Worm (Caenorhabditis elegans): ENCODE measurements around the gene F10C1.1.
"Not testable (repeated sequence)": the region's sequence is repeated elsewhere in the genome, so short reads cannot be mapped to it uniquely, and the experiment has no call there.

The F10C1.1 gene

ce11 chrII:5749733-5750238, 24.2 kb upstream of the F10C1.1 start, which contains the start of gene ifb-2:
TSS of gene ifb-2 (plus strand) at chrII:5750188.
- no peak for TF ChIP-seq sptf-1 (tag; optimal IDR thresholded peaks at IDR 0.05)
- no peak for TF ChIP-seq snpc-4 (tag; optimal IDR thresholded peaks at IDR 0.05)
- no peak for TF ChIP-seq ceh-39 (tag; optimal IDR thresholded peaks at IDR 0.05)
- no peak for TF ChIP-seq blmp-1 (tag; optimal IDR thresholded peaks at IDR 0.05)
- no peak for TF ChIP-seq nhr-12 (tag; optimal IDR thresholded peaks at IDR 0.05)
- no peak for TF ChIP-seq lsy-2 (tag; optimal IDR thresholded peaks at IDR 0.05)
- TF ChIP-seq ham-2 (GFP tag; optimal IDR thresholded peaks at IDR 0.05) = no peak
- TF ChIP-seq sem-2 (GFP tag; optimal IDR thresholded peaks at IDR 0.05) = no peak
- TF ChIP-seq unc-62 (GFP tag; optimal IDR thresholded peaks at IDR 0.05) = no peak
- no peak for TF ChIP-seq mab-5 (tag; optimal IDR thresholded peaks at IDR 0.05)
- no peak for TF ChIP-seq bed-3 (GFP tag; optimal IDR thresholded peaks at IDR 0.05)
- TF ChIP-seq lin-32 (GFP tag; optimal IDR thresholded peaks at IDR 0.05) = no peak
- no peak for TF ChIP-seq drap-1 (GFP tag; optimal IDR thresholded peaks at IDR 0.05)
- TF ChIP-seq nhr-2 (tag; optimal IDR thresholded peaks at IDR 0.05) = no peak

ce11 chrII:5751353-5751752, 22.7 kb upstream of the F10C1.1 start:
- no peak for TF ChIP-seq ham-2 (GFP tag; optimal IDR thresholded peaks at IDR 0.05)
- TF ChIP-seq hlh-1 (tag; optimal IDR thresholded peaks at IDR 0.05) = no peak
- no peak for TF ChIP-seq snpc-4 (tag; optimal IDR thresholded peaks at IDR 0.05)
- no peak for TF ChIP-seq unc-39 (tag; optimal IDR thresholded peaks at IDR 0.05)
- TF ChIP-seq mls-2 (tag; optimal IDR thresholded peaks at IDR 0.05) = no peak
- TF ChIP-seq ceh-39 (tag; optimal IDR thresholded peaks at IDR 0.05) = no peak
- no peak for TF ChIP-seq nhr-12 (tag; optimal IDR thresholded peaks at IDR 0.05)
- TF ChIP-seq lin-13 (tag; optimal IDR thresholded peaks at IDR 0.05) = no peak
- no peak for TF ChIP-seq mab-5 (tag; optimal IDR thresholded peaks at IDR 0.05)
- no peak for TF ChIP-seq nhr-76 (tag; optimal IDR thresholded peaks at IDR 0.05)
- no peak for TF ChIP-seq lsy-2 (tag; optimal IDR thresholded peaks at IDR 0.05)
- TF ChIP-seq sptf-1 (tag; optimal IDR thresholded peaks at IDR 0.05) = no peak
- TF ChIP-seq mep-1 (tag; optimal IDR thresholded peaks at IDR 0.05) = no peak
- no peak for TF ChIP-seq nhr-28 (tag; optimal IDR thresholded peaks at IDR 0.05)
- TF ChIP-seq M03D4.4 (tag; optimal IDR thresholded peaks at IDR 0.05) = no peak
- no peak for TF ChIP-seq ztf-11 (tag; optimal IDR thresholded peaks at IDR 0.05)
- TF ChIP-seq ceh-43 (GFP tag; optimal IDR thresholded peaks at IDR 0.05) = no peak
- TF ChIP-seq tbx-8 (GFP tag; optimal IDR thresholded peaks at IDR 0.05) = no peak
- TF ChIP-seq drap-1 (GFP tag; optimal IDR thresholded peaks at IDR 0.05) = no peak

ce11 chrII:5754168-5754567, 19.9 kb upstream of the F10C1.1 start, which contains the start of gene F10C1.8:
TSS of gene F10C1.8 (plus strand) at chrII:5754468.
- no peak for TF ChIP-seq nhr-28 (tag; optimal IDR thresholded peaks at IDR 0.05)
- TF ChIP-seq snpc-4 (tag; optimal IDR thresholded peaks at IDR 0.05) = no peak
- TF ChIP-seq tbx-8 (GFP tag; optimal IDR thresholded peaks at IDR 0.05) = no peak
- TF ChIP-seq M03D4.4 (tag; optimal IDR thresholded peaks at IDR 0.05) = no peak

- not testable (repeated sequence) for TF ChIP-seq ceh-39, unc-39, elt-3 (tag; optimal IDR thresholded peaks at IDR 0.05)
Observed at ce11 chrII:5757656-5758055, 16.4 kb upstream of the F10C1.1 start, which contains the start of the genes F10C1.3 and F10C1.23. TSS of gene F10C1.3 (minus strand) at chrII:5757756. TSS of gene F10C1.23 (plus strand) at chrII:5758040.

- no peak for TF ChIP-seq elt-1 (tag; optimal IDR thresholded peaks at IDR 0.05; ENCODE audit: borderline replicate concordance, insufficient read depth)
- TF ChIP-seq ces-1 (GFP tag; optimal IDR thresholded peaks at IDR 0.05) = no peak
- no peak for TF ChIP-seq M03D4.4 (tag; optimal IDR thresholded peaks at IDR 0.05)
- no peak for TF ChIP-seq bed-3 (GFP tag; optimal IDR thresholded peaks at IDR 0.05)
- no peak for TF ChIP-seq ceh-39 (tag; optimal IDR thresholded peaks at IDR 0.05)
- no peak for TF ChIP-seq ceh-43 (GFP tag; optimal IDR thresholded peaks at IDR 0.05)
- TF ChIP-seq hlh-1 (tag; optimal IDR thresholded peaks at IDR 0.05) = no peak
- TF ChIP-seq lin-13 (tag; optimal IDR thresholded peaks at IDR 0.05) = no peak
- no peak for TF ChIP-seq unc-62 (GFP tag; optimal IDR thresholded peaks at IDR 0.05)
- no peak for TF ChIP-seq lin-32 (GFP tag; optimal IDR thresholded peaks at IDR 0.05)
- TF ChIP-seq sem-2 (GFP tag; optimal IDR thresholded peaks at IDR 0.05) = no peak
- no peak for TF ChIP-seq pha-4 (tag; optimal IDR thresholded peaks at IDR 0.05)
- no peak for TF ChIP-seq snpc-4 (tag; optimal IDR thresholded peaks at IDR 0.05)
- no peak for TF ChIP-seq unc-120 (tag; optimal IDR thresholded peaks at IDR 0.05; ENCODE audit: poor library complexity, severe bottlenecking)
- no peak for TF ChIP-seq nhr-28 (tag; optimal IDR thresholded peaks at IDR 0.05)
- no peak for TF ChIP-seq ham-2 (GFP tag; optimal IDR thresholded peaks at IDR 0.05)
- no peak for TF ChIP-seq mls-2 (tag; optimal IDR thresholded peaks at IDR 0.05)
- no peak for TF ChIP-seq tbx-8 (GFP tag; optimal IDR thresholded peaks at IDR 0.05)
Observed at ce11 chrII:5765318-5765717, 8.7 kb upstream of the F10C1.1 start, which contains the start of gene ifb-1. TSS of gene ifb-1 (plus strand) at chrII:5765618.

Measured in whole organism, mixed stage, embryonic.